Worm (Caenorhabditis elegans) whole organism, midembryonic: ENCODE results near the gene T05B4.9.

ENCODE experiments used
- T22C8.4 ChIP-seq: fragments of 200-800 bp; sonication (Bioruptor generic); IDR thresholded peaks from 2 replicates; pipeline ENCODE4 v1.3.6; 2022; ENCODE audit warnings: missing genetic modification characterization, missing compliant biosample characterization
- cog-1 ChIP-seq: sonication (generic microtip); optimal IDR thresholded peaks from 2 replicates; lab custom pipeline; 2016; ENCODE audit warnings: missing genetic modification characterization, missing compliant biosample characterization
- flt-1 ChIP-seq: fragments of 200-800 bp; sonication (Bioruptor generic); IDR thresholded peaks from 2 replicates; pipeline ENCODE4 v1.3.6; 2022; ENCODE audit warnings: missing genetic modification characterization, missing compliant biosample characterization
- klf-2 ChIP-seq: fragments of 200-800 bp; sonication (Bioruptor generic); conservative IDR thresholded peaks from 2 replicates; pipeline ENCODE4 v1.3.6; 2022; ENCODE audit warnings: missing genetic modification reagents, missing genetic modification characterization, missing compliant biosample characterization
- med-1 ChIP-seq: sonication (generic microtip); optimal IDR thresholded peaks from 2 replicates; lab custom pipeline; 2017; ENCODE audit warnings: missing genetic modification characterization, mild to moderate bottlenecking, missing compliant biosample characterization, antibody characterized with exemption, missing genetic modification reagents; ENCODE audit not compliant: insufficient read depth
- ref-1 ChIP-seq: fragments of 200-800 bp; sonication (Bioruptor generic); conservative IDR thresholded peaks from 2 replicates; pipeline ENCODE4 v1.3.6; 2022; ENCODE audit warnings: missing genetic modification reagents, missing genetic modification characterization, missing compliant biosample characterization
- tab-1 ChIP-seq: fragments of 200-800 bp; sonication (Bioruptor generic); IDR thresholded peaks from 2 replicates; pipeline ENCODE4 v1.3.6; 2022; ENCODE audit warnings: missing genetic modification characterization, missing compliant biosample characterization
- ztf-23 ChIP-seq: fragments of 200-800 bp; sonication (Bioruptor generic); IDR thresholded peaks from 2 replicates; pipeline ENCODE4 v1.3.6; 2022; ENCODE audit warnings: missing genetic modification reagents, missing genetic modification characterization, missing compliant biosample characterization
- ztf-29 ChIP-seq: fragments of 200-800 bp; sonication (Bioruptor generic); IDR thresholded peaks from 2 replicates; pipeline ENCODE4 v1.3.6; 2022; ENCODE audit warnings: missing genetic modification reagents, missing genetic modification characterization, missing compliant biosample characterization

The T05B4.9 gene

DNA sequence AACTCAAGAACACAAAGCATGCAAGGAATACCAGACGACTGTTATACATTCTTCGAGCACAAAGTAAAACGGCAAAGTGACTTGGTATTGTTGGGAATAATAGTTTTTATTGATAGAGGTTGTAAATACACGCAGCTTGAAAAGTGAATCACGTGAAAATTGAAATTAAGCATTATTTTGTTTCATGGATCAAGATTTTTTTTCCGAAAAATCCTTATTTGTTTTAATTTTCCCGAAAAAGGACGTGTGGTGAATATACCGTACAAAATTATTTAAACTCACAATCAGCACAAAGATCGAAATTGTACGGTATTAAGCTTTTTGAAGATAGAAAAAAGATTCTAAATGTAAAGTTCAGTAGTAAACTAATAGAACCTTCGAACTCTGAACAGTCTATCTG is 8.4 kb downstream of the T05B4.9 start, which contains the start of gene clc-18:
TSS of gene clc-18 (minus strand) at position 101 of the 400 bp plus-strand sequence.
- TF ChIP-seq med-1 (GFP tag; lab: Kevin White, UChicago) (no peak), ztf-23 (GFP tag; lab: Robert Waterston, UW) (no peak), cog-1 (tag; lab: Kevin White, UChicago) (no peak), T22C8.4 (GFP tag; lab: Robert Waterston, UW) (no peak), flt-1 (GFP tag; lab: Robert Waterston, UW) (no peak), ztf-29 (GFP tag; lab: Robert Waterston, UW) (no peak)

- TF ChIP-seq med-1 (GFP tag; lab: Kevin White, UChicago) (no peak), flt-1 (GFP tag; lab: Robert Waterston, UW) (no peak), T22C8.4 (GFP tag; lab: Robert Waterston, UW) (no peak), tab-1 (GFP tag; lab: Robert Waterston, UW) (no peak), ztf-23 (GFP tag; lab: Robert Waterston, UW) (no peak), klf-2 (GFP tag; lab: Robert Waterston, UW) (no peak), cog-1 (tag; lab: Kevin White, UChicago) (no peak), ref-1 (no peak), ztf-29 (GFP tag; lab: Robert Waterston, UW) (no peak)
Observed at ce11 chrV:4106688-4107087, 11.5 kb downstream of the T05B4.9 start.

ce11 chrV:4104298-4104697 is 13.9 kb downstream of the T05B4.9 start, which contains the start of gene srj-39:
srj-39 (plus strand) TSS chrV:4104598.
- TF ChIP-seq tab-1 (GFP tag; lab: Robert Waterston, UW) (no peak), med-1 (GFP tag; lab: Kevin White, UChicago) (no peak), ref-1 (no peak), ztf-23 (GFP tag; lab: Robert Waterston, UW) (no peak), flt-1 (GFP tag; lab: Robert Waterston, UW) (no peak), ztf-29 (GFP tag; lab: Robert Waterston, UW) (no peak), T22C8.4 (GFP tag; lab: Robert Waterston, UW) (no peak), cog-1 (tag; lab: Kevin White, UChicago) (no peak), klf-2 (GFP tag; lab: Robert Waterston, UW) (no peak)

- no peak for TF ChIP-seq flt-1 (GFP tag; lab: Robert Waterston, UW)
Observed at ce11 chrV:4101567-4101966, 16.7 kb downstream of the T05B4.9 start, which contains the start of gene srj-40. srj-40 (plus strand) TSS chrV:4101867.

ce11 chrV:4094740-4095139 is 23.5 kb downstream of the T05B4.9 start, which contains the start of gene nhr-181:
nhr-181 (plus strand) TSS chrV:4095040.
- TF ChIP-seq cog-1 (tag; lab: Kevin White, UChicago) = no peak
- TF ChIP-seq ztf-23 (GFP tag; lab: Robert Waterston, UW) = no peak
- TF ChIP-seq tab-1 (GFP tag; lab: Robert Waterston, UW) = no peak
- TF ChIP-seq ztf-29 (GFP tag; lab: Robert Waterston, UW) = no peak
- no peak for TF ChIP-seq klf-2 (GFP tag; lab: Robert Waterston, UW)
- no peak for TF ChIP-seq ref-1
- TF ChIP-seq med-1 (GFP tag; lab: Kevin White, UChicago) = no peak
- no peak for TF ChIP-seq flt-1 (GFP tag; lab: Robert Waterston, UW)
- TF ChIP-seq T22C8.4 (GFP tag; lab: Robert Waterston, UW) = no peak

ce11 chrV:4082952-4083351 is 35.3 kb downstream of the T05B4.9 start, which contains the start of gene F38H12.5:
F38H12.5 (minus strand) TSS chrV:4083052.
- no peak for TF ChIP-seq T22C8.4 (GFP tag; lab: Robert Waterston, UW)
- TF ChIP-seq cog-1 (tag; lab: Kevin White, UChicago) = no peak
- TF ChIP-seq ref-1 = no peak
- no peak for TF ChIP-seq flt-1 (GFP tag; lab: Robert Waterston, UW)
- TF ChIP-seq med-1 (GFP tag; lab: Kevin White, UChicago) = no peak
- no peak for TF ChIP-seq ztf-29 (GFP tag; lab: Robert Waterston, UW)
- TF ChIP-seq klf-2 (GFP tag; lab: Robert Waterston, UW) = no peak
- no peak for TF ChIP-seq ztf-23 (GFP tag; lab: Robert Waterston, UW)
- TF ChIP-seq tab-1 (GFP tag; lab: Robert Waterston, UW) = no peak

DNA sequence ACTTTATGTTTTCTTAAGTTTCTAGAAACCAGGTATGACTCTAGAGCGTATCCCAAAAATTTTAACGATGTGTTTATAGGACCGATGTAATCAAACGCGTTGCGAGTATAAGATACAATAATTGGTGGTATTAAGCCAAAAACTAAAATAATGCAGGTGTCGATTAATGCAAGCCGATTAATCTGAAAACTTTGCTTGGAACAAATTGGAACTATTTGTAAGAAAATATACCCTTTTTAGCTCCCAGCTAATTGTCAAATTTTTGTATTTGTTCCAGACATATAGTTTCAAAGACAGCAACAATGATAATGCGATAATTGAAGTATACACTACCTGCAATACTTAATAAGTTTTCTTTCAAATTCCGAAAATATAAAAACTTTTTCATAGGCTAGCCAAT is 36.9 kb downstream of the T05B4.9 start, which contains the start of gene srh-211:
TSS of gene srh-211 (minus strand) at position 101 of the 400 bp plus-strand sequence.
- no peak for TF ChIP-seq cog-1 (tag; lab: Kevin White, UChicago)
- no peak for TF ChIP-seq flt-1 (GFP tag; lab: Robert Waterston, UW)
- no peak for TF ChIP-seq T22C8.4 (GFP tag; lab: Robert Waterston, UW)

DNA sequence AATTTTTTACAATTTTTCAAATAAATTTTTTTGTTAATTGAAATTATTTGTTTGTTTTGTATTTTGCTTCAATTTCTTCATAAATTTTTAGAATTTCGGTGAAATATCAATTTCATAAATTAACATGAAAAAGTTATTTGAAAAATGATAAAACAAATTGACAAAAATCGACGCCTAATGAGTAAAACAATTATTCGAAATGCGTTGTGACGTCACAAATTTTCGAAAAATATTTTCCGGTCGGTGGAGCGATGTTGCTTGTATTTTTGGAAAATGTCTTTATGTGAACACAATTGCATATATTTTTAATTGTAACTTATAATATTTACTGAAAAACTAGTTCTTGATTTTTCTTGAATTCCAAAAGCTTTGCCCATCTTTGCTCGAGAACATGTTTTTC is 37.7 kb downstream of the T05B4.9 start:
- TF ChIP-seq T22C8.4 (GFP tag; lab: Robert Waterston, UW) (no peak), ref-1 (no peak), ztf-29 (GFP tag; lab: Robert Waterston, UW) (no peak), med-1 (GFP tag; lab: Kevin White, UChicago) (no peak), ztf-23 (GFP tag; lab: Robert Waterston, UW) (no peak), cog-1 (tag; lab: Kevin White, UChicago) (no peak), klf-2 (GFP tag; lab: Robert Waterston, UW) (no peak), flt-1 (GFP tag; lab: Robert Waterston, UW) (no peak), tab-1 (GFP tag; lab: Robert Waterston, UW) (no peak)

ce11 chrV:4073455-4073854 is 44.8 kb downstream of the T05B4.9 start, which contains the start of gene otpl-2:
otpl-2 (plus strand) TSS chrV:4073755.
- TF ChIP-seq flt-1 (GFP tag; lab: Robert Waterston, UW) (no peak), ref-1 (no peak), klf-2 (GFP tag; lab: Robert Waterston, UW) (no peak), cog-1 (tag; lab: Kevin White, UChicago) (no peak)
